Fruit fly (Drosophila melanogaster) ovary, adult (tissue): Measurements from ENCODE around the gene CG34284.

Experiments
- CG17801 ChIP-seq: fragments of 200-800 bp; optimal IDR thresholded peaks from 2 replicates; lab custom pipeline; 2019; ENCODE audit warnings: missing biosample characterization, mild to moderate bottlenecking, missing genetic modification characterization, moderate library complexity; ENCODE audit not compliant: partially characterized antibody

The CG34284 gene

DNA sequence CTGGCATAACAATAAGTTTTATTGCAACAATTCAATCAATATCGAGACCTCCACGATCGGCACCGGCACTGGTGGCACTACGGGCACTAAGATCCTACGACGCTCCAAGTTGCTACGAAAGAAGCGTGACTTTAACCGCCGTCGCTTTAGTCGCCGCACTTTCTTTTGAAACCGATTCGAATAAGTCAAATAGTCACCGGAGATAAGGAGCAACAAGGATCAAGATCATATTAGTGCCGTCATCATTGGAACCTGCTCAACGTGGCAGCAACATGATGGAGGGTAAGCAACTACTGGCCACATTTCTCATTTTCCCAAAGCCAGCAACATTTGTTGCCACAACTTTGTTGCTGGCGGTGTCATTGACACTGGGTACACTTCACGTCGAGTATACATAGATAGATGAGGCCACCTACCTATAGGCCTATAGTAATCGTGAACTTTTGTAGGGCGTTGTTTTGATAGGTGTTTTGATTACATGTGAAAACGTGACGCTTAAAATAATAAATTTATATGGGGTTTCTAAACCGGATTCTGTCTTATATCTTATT is 13.0 kb upstream of the CG34284 start:
- no peak for TF ChIP-seq CG17801 (GFP tag; lab: Kevin White, UChicago)

DNA sequence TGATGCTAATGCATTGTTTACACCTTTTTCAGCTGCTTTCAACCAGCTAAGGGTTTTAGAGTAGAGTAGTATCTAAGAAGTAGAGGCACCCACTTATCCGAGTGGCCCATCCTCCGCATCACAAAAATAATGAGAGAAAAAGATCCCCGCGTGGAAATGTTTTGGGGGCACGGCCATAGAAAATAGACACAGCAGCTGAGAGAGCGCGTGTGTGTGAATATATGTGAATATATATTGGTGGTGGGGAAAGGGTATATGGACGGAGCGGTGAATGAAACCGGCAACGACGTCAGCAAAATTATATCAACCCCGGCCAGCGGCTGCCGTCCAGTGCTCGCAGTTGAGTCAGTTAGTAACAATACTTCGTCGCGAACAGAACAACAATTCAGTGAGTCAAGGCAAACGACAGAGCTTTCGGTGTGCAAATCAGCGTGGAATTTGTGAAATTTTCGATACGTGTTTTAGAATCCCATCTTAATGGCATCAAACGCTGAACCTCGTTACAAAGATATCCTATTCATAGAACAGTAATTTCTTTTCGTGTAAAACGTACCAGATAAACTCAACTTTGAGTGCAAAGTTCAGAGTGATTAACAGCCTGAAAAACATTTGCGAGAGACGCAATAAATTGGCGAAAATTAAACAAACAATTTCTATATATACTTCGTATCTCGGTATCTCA is 12.0 kb upstream of the CG34284 start, which contains the start of gene Xrp1:
Gene Xrp1 (plus strand): TSS at position 375 of the 682 bp plus-strand sequence.
- TF ChIP-seq CG17801 (GFP tag; lab: Kevin White, UChicago): peak; percentile 33

DNA sequence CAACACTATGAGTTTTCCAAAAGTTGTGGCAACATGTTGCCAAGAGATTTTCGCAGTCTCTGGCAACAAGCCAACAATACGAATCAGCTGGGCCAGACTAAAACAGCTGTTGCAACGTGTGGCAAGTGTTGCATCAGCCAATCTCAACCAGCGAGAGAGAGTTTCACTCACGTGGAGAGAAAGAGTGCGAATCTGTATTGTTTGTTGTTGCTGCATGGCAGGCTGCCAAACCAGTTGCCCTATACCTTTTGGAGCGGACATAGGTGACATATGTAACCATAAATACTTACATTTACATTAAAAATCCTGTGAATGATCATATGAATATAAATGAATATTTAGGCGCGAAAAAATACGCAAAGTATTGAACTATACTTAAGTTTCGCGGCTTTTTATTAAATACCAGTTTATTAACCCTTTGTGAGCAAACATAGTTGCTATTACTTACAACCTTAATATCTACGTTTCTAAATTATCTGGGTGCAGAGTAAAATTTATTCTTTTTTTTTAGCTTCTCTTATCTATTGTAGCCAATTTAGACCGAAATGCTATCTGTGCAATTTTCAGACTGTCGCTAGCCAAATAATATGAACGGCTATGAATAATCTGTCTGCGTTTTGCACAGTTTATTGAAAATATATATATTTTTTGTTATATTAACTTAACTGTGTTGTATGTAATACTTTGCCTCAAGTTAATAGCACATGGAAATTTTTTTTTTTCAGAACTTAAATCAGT is 11.3 kb upstream of the CG34284 start:
- TF ChIP-seq CG17801 (GFP tag; lab: Kevin White, UChicago): no peak

DNA sequence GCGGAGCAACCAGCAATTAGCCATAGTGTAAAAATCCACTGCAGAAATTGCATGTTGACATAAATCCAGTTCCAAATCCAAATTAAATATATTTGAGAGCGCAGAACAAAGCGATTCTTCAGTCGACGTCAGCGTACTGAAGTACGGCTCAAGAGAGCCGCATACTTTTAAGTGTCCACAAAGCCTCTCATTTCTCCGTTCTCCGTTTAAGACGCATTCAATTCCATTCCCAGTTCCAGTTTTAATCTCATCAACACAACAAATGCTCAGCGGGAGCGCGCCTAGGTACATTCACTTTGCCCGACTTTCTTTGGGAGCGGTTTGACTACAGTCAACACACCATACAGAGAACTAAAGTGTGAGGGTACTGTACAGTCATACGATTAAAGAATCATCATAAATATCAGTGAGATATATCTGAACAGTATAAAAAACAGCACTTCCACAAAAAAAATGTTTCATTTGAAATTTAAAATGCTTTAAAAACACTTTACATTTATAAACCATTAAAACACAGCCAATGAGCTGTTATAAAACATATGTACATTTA is 10.1 kb upstream of the CG34284 start, which contains the start of gene Sgsh:
Gene Sgsh (minus strand): TSS at position 141 of the 550 bp plus-strand sequence.
- TF ChIP-seq CG17801 (GFP tag; lab: Kevin White, UChicago): no peak

DNA sequence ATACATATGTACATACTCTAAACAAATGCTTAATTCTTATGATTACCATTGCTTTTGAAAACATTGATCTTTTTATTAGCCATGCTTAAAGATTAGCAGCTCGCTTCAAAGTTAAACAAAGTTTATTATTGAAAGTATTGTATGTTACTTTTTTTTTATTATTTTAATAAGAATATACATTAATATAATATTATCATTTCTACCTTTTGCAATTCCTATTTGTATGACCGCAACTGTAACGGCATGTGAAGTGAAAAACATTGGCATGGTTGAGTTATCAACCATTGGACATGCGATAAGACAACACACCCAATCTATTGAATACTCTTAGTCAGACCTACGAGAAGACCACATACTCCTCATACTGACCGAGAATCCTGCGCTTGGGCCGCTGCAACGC is 8.2 kb upstream of the CG34284 start:
- no peak for TF ChIP-seq CG17801 (GFP tag; lab: Kevin White, UChicago)

DNA sequence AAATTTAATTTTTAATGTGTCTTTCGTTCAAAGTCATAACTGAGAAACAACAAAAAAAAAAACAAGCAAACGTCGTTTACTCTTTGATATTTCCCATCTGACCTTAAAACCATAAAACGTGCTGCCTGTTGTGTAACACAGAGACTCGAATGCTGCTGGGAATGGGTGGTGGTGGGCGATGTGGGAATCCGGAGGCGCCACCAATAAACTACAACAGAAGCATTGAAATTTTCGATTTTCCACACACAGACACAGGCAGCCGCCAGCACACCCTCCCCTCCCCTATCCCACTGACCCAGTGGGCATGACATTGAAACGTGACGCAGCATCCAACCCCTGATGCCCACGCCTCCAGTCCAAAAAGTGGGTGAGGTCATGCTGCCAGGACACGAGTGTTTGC is 7.6 kb upstream of the CG34284 start:
- TF ChIP-seq CG17801 (GFP tag; lab: Kevin White, UChicago): no peak

DNA sequence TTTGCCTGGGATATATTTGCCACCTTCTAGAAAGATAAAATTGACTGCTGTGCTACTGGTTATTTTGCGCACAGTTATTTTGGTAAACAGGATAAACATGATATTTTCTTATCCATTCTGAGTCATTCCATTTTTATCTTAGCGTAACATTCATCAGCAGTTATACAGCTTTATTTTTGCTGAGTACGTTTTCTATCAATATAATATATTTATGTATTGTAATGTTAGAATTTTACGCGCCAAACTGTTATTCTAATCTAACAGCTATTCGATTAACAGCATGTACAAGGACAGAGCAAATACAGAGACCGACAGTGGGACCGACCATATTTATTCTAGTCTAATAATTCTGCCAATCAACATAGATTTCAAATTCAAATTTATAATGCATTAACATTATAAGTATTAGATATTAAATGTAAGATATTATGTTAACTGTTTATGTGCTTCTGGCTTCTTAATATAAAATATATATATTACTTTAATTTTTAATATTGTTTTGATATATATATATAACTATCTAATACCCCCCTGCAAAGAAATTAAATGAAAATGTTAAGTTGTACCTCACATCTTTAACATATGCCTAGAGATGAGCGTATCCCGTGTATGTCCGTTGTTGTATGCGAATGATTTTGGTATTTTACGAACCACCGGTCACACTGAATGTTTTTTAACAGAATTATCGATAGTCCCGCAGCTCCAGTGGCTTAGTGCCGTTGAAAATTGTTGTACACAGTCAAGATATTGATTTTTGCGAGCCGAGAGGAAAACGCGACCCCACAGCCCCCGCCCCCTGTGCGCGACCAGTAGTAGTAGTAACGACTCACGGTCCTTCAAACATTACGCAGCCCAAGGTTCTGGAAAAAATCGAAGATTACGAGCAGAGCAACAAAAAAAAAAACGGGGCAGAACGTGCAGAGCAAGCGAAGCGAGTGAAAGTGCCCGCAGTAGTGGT is 3.5 kb upstream of the CG34284 start, which contains the start of gene EndoA:
Gene EndoA (plus strand): TSS at position 689 of the 958 bp plus-strand sequence.
- TF ChIP-seq CG17801 (GFP tag; lab: Kevin White, UChicago): peak; percentile 26

DNA sequence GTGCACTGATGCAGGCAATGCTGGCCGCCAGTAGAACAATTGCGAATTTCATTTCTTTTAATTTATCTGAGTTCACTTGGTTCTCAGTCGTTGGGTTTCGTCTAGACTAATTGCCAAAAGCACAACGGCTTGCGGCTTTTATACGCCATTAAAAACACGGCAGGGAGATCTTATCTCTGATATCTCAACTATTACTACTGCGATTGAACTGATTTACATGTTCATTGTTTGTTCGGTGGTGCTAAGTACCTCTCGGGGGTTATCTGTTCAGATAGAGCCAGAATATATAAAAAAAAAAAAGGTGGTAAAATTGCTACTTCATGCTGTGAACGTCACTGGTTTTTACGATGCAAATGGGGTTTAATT is 2.8 kb upstream of the CG34284 start, which contains the start of gene CG14292:
Gene CG14292 (minus strand): TSS at position 101 of the 366 bp plus-strand sequence.
- no peak for TF ChIP-seq CG17801 (GFP tag; lab: Kevin White, UChicago)

DNA sequence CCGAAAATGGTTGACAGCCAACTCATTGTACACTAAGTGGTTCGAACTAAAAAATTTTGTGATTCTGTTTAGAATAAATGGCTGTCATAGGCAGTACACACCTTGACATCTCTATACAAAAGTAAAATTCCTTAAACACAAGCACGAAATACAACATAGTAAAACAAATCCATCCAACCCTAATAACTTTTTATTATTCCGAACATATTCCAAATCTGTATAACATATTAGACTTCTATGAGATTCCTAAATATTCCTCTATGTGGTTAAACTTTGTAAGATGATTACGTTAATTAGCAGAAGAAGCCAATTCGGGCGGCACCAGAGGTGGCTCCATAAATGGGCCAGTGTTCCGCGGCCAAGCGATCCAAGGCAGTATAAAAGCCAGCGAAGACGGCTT is 569 bp downstream of the CG34284 start, which contains the start of gene CG14294:
Gene CG14294 (minus strand): TSS at position 101 of the 400 bp plus-strand sequence.
- no peak for TF ChIP-seq CG17801 (GFP tag; lab: Kevin White, UChicago)

DNA sequence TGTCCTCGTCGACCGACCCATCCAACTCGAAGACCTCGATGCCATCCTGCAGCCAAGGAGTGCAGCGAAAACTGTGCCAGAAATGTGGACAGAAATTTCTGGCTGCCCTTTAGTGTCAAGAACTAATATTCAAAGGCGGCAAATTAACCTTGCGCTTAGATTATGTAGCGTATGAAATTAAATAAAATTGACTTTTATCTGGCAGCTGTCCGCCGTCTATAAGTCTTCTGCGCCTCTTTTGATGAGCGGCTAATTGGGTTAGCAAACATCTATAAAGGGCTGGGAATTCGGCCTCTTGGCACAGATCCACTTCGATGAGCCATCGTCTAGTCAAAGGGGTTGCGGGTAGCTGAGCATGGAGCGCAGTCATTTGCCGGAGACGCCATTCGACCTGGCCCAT is 3.6 kb downstream of the CG34284 start, which contains the start of gene Rh2:
Gene Rh2 (plus strand): TSS at position 301 of the 400 bp plus-strand sequence.
- no peak for TF ChIP-seq CG17801 (GFP tag; lab: Kevin White, UChicago)

DNA sequence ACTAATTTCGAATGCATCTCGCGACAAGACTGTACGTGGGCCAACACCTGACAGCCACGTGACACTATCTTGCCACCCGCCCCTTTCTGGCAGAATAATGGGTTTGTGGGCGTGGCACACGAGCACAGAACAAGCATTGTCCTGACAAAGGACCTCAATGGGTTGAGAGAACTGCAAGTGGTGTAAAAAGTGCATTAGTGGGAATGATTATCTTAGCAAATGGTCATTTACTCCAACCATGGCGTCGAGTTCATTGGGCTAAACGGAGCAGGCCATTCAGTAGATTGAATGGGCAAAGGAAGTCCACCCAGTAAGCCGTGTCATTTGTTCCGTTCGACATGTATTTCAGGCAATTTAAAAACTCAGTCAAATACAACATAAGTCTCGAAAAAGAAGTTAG is 4.9 kb downstream of the CG34284 start, which contains the start of gene CG14297:
Gene CG14297 (plus strand): TSS at position 301 of the 400 bp plus-strand sequence.
- no peak for TF ChIP-seq CG17801 (GFP tag; lab: Kevin White, UChicago)

DNA sequence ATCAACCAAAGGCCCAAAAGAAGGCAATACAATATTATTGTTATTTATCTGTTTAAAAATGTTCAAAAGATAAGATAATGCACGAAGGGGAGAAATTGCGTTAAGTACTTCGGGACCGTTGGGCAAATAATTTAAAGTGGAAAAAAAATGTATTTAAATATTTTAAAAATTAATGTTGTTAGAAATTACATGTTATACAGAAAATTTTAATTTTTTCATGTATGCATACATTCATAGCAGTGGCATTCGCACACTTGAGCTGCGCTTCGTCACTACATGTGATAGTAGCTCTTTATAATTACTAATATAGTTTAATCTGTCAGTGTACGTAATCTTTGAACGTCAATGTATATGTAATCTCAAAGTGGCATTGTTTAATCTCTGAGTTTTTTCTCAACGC is 7.5 kb downstream of the CG34284 start:
- no peak for TF ChIP-seq CG17801 (GFP tag; lab: Kevin White, UChicago)

DNA sequence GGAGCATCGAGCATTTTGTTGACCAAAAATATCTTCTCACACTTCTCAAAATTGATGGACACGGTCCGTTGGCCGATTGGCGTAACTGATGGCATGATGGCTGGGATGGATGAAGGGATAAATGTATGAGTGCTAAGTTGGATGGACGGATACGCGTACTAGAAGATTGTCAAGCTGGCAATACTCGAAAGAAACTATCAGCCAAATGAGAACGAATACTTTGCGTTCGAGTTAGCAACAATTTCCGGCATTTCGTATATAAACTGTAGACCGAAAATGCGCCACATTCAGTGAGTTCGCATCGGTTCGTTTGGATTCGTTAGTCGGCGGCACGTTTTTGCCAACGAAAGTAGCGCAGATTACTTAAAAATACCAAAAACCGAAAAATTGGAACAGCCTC is 27.5 kb downstream of the CG34284 start, which contains the start of gene CG14298:
Gene CG14298 (plus strand): TSS at position 301 of the 400 bp plus-strand sequence.
- no peak for TF ChIP-seq CG17801 (GFP tag; lab: Kevin White, UChicago)
